Worm (Caenorhabditis elegans) whole organism, mixed stage, embryonic: ENCODE results near the gene ador-1.
"Not testable (repeated sequence)": the region's sequence is repeated elsewhere in the genome, so short reads cannot be mapped to it uniquely, and the experiment has no call there.

Source experiments
- bed-3 ChIP-seq: fragments of 200-800 bp; sonication (Bioruptor generic); optimal IDR thresholded peaks from 3 replicates; lab custom pipeline; 2018; ENCODE audit warnings: mild to moderate bottlenecking, missing genetic modification characterization, moderate library complexity, missing compliant biosample characterization
- blmp-1 ChIP-seq: fragments of 150-350 bp; optimal IDR thresholded peaks from 2 replicates; lab custom pipeline; 2014; ENCODE audit warnings: missing biosample characterization, missing genetic modification characterization
- ceh-39 ChIP-seq: fragments of 150-350 bp; optimal IDR thresholded peaks from 2 replicates; lab custom pipeline; 2014; ENCODE audit warnings: missing biosample characterization, missing genetic modification characterization
- ceh-43 ChIP-seq: fragments of 200-800 bp; sonication (Bioruptor generic); optimal IDR thresholded peaks from 2 replicates; lab custom pipeline; 2018; ENCODE audit warnings: mild to moderate bottlenecking, missing genetic modification characterization, moderate library complexity, missing compliant biosample characterization
- ceh-83 ChIP-seq: fragments of 200-800 bp; sonication (Bioruptor generic); optimal IDR thresholded peaks from 2 replicates; lab custom pipeline; 2018; ENCODE audit warnings: mild to moderate bottlenecking, missing genetic modification characterization, missing compliant biosample characterization
- ces-1 ChIP-seq: fragments of 150-350 bp; optimal IDR thresholded peaks from 2 replicates; lab custom pipeline; 2014; ENCODE audit warnings: missing biosample characterization, missing genetic modification reagents, missing genetic modification characterization
- cnd-1 ChIP-seq: fragments of 200-800 bp; sonication (Bioruptor generic); optimal IDR thresholded peaks from 2 replicates; lab custom pipeline; 2018; ENCODE audit warnings: mild to moderate bottlenecking, missing genetic modification characterization, missing compliant biosample characterization
- elt-1 ChIP-seq: sonication (generic microtip); optimal IDR thresholded peaks from 2 replicates; lab custom pipeline; 2017; ENCODE audit warnings: missing genetic modification characterization, mild to moderate bottlenecking, missing compliant biosample characterization, antibody characterized with exemption, moderate library complexity, borderline replicate concordance; ENCODE audit not compliant: insufficient read depth
- elt-3 ChIP-seq: fragments of 150-350 bp; optimal IDR thresholded peaks from 2 replicates; lab custom pipeline; 2014; ENCODE audit warnings: missing biosample characterization, missing genetic modification characterization
- flh-1 ChIP-seq: fragments of 200-800 bp; sonication (Bioruptor generic); optimal IDR thresholded peaks from 2 replicates; lab custom pipeline; 2018; ENCODE audit warnings: mild to moderate bottlenecking, missing genetic modification characterization, moderate library complexity, missing compliant biosample characterization
- ham-2 ChIP-seq: fragments of 200-800 bp; sonication (Bioruptor generic); optimal IDR thresholded peaks from 2 replicates; lab custom pipeline; 2018; ENCODE audit warnings: mild to moderate bottlenecking, missing genetic modification characterization, missing compliant biosample characterization
- hlh-1 ChIP-seq: fragments of 150-350 bp; optimal IDR thresholded peaks from 2 replicates; lab custom pipeline; 2014; ENCODE audit warnings: missing biosample characterization, missing genetic modification reagents, missing genetic modification characterization
- lin-32 ChIP-seq: fragments of 200-800 bp; sonication (Bioruptor generic); optimal IDR thresholded peaks from 2 replicates; lab custom pipeline; 2018; ENCODE audit warnings: mild to moderate bottlenecking, missing genetic modification characterization, missing compliant biosample characterization
- lsy-2 ChIP-seq: fragments of 150-350 bp; optimal IDR thresholded peaks from 2 replicates; lab custom pipeline; 2014; ENCODE audit warnings: missing biosample characterization, missing genetic modification characterization
- mab-5 ChIP-seq: fragments of 150-350 bp; optimal IDR thresholded peaks from 2 replicates; lab custom pipeline; 2014; ENCODE audit warnings: missing biosample characterization, missing genetic modification characterization
- mep-1 ChIP-seq: fragments of 150-350 bp; optimal IDR thresholded peaks from 2 replicates; lab custom pipeline; 2017; ENCODE audit warnings: missing biosample characterization, missing genetic modification reagents, missing genetic modification characterization, inconsistent platforms
- mls-2 ChIP-seq: sonication (generic microtip); optimal IDR thresholded peaks from 2 replicates; lab custom pipeline; 2016; ENCODE audit warnings: mild to moderate bottlenecking, missing genetic modification characterization, moderate library complexity, missing compliant biosample characterization
- nhr-12 ChIP-seq: fragments of 150-350 bp; optimal IDR thresholded peaks from 2 replicates; lab custom pipeline; 2014; ENCODE audit warnings: missing biosample characterization, missing genetic modification characterization
- nhr-237 ChIP-seq: fragments of 150-350 bp; optimal IDR thresholded peaks from 2 replicates; lab custom pipeline; 2014; ENCODE audit warnings: missing biosample characterization, missing genetic modification characterization
- nhr-28 ChIP-seq: fragments of 150-350 bp; optimal IDR thresholded peaks from 2 replicates; lab custom pipeline; 2014; ENCODE audit warnings: missing biosample characterization, missing genetic modification characterization
- nhr-76 ChIP-seq: sonication (generic microtip); optimal IDR thresholded peaks from 2 replicates; lab custom pipeline; 2017; ENCODE audit warnings: missing biosample characterization, missing genetic modification characterization
- sem-2 ChIP-seq: fragments of 200-800 bp; sonication (Bioruptor generic); optimal IDR thresholded peaks from 2 replicates; lab custom pipeline; 2018; ENCODE audit warnings: mild to moderate bottlenecking, missing genetic modification characterization, missing compliant biosample characterization
- snpc-4 ChIP-seq: fragments of 150-350 bp; optimal IDR thresholded peaks from 2 replicates; lab custom pipeline; 2014; ENCODE audit warnings: missing biosample characterization, missing genetic modification characterization
- sptf-1 ChIP-seq: sonication (generic microtip); optimal IDR thresholded peaks from 2 replicates; lab custom pipeline; 2017; ENCODE audit warnings: mild to moderate bottlenecking, missing genetic modification characterization, moderate library complexity, missing compliant biosample characterization
- tbx-8 ChIP-seq: fragments of 200-800 bp; sonication (Bioruptor generic); optimal IDR thresholded peaks from 2 replicates; lab custom pipeline; 2018; ENCODE audit warnings: mild to moderate bottlenecking, missing genetic modification characterization, moderate library complexity, missing compliant biosample characterization
- unc-120 ChIP-seq: sonication (generic microtip); optimal IDR thresholded peaks from 2 replicates; lab custom pipeline; 2017; ENCODE audit warnings: missing genetic modification characterization, missing compliant biosample characterization; ENCODE audit not compliant: poor library complexity, severe bottlenecking
- unc-39 ChIP-seq: fragments of 150-350 bp; optimal IDR thresholded peaks from 2 replicates; lab custom pipeline; 2014; ENCODE audit warnings: missing biosample characterization, missing genetic modification characterization
- unc-62 ChIP-seq: fragments of 150-350 bp; optimal IDR thresholded peaks from 2 replicates; lab custom pipeline; 2014; ENCODE audit warnings: missing biosample characterization, missing genetic modification reagents, missing genetic modification characterization
- ztf-11 ChIP-seq: fragments of 150-350 bp; optimal IDR thresholded peaks from 2 replicates; lab custom pipeline; 2014; ENCODE audit warnings: missing biosample characterization, missing genetic modification characterization

ador-1 gene

ce11 chrII:12542594-12542997, 39.9 kb upstream of the ador-1 start:
- TF ChIP-seq tbx-8 (no peak), ceh-43 (GFP tag; lab: Kevin White, UChicago) (no peak), ceh-83 (GFP tag; lab: Kevin White, UChicago) (no peak), elt-1 (no peak), unc-120 (tag; lab: Kevin White, UChicago) (no peak), bed-3 (GFP tag; lab: Kevin White, UChicago) (no peak), unc-39 (tag; lab: Kevin White, UChicago) (no peak), blmp-1 (tag; lab: Kevin White, UChicago) (no peak), mab-5 (no peak), nhr-76 (tag; lab: Kevin White, UChicago) (no peak), mls-2 (no peak), flh-1 (GFP tag; lab: Kevin White, UChicago) (no peak), ztf-11 (tag; lab: Kevin White, UChicago) (no peak), sptf-1 (tag; lab: Kevin White, UChicago) (no peak), ces-1 (GFP tag; lab: Kevin White, UChicago) (no peak), cnd-1 (tag; lab: Kevin White, UChicago) (no peak), nhr-28 (tag; lab: Kevin White, UChicago) (no peak), ceh-39 (tag; lab: Kevin White, UChicago) (no peak), snpc-4 (tag; lab: Kevin White, UChicago) (no peak), lin-32 (no peak)

- no peak for TF ChIP-seq tbx-8
- TF ChIP-seq hlh-1 (tag; lab: Kevin White, UChicago), result no peak
- no peak for TF ChIP-seq ham-2
- TF ChIP-seq unc-62 (GFP tag; lab: Kevin White, UChicago), result no peak
- TF ChIP-seq elt-3 (tag; lab: Kevin White, UChicago), result no peak
- no peak for TF ChIP-seq sptf-1 (tag; lab: Kevin White, UChicago)
- no peak for TF ChIP-seq elt-1
- TF ChIP-seq lin-32, result no peak
- no peak for TF ChIP-seq mep-1
Measured at ce11 chrII:12539395-12539794, 36.7 kb upstream of the ador-1 start.

- not testable (repeated sequence) for TF ChIP-seq elt-3 (tag; lab: Kevin White, UChicago); ceh-83 (GFP tag; lab: Kevin White, UChicago); ham-2
Measured at ce11 chrII:12536203-12536602, 33.5 kb upstream of the ador-1 start, which contains the start of gene F49C5.3. F49C5.3 (plus strand) TSS chrII:12536503.

ce11 chrII:12535297-12535803, 32.7 kb upstream of the ador-1 start, which contains the start of gene nimk-1:
nimk-1 (plus strand) TSS chrII:12535753.
- TF ChIP-seq flh-1 (GFP tag; lab: Kevin White, UChicago), result no peak
- no peak for TF ChIP-seq blmp-1 (tag; lab: Kevin White, UChicago)
- TF ChIP-seq nhr-12 (tag; lab: Kevin White, UChicago), result no peak
- TF ChIP-seq nhr-28 (tag; lab: Kevin White, UChicago), result no peak
- no peak for TF ChIP-seq mls-2
- no peak for TF ChIP-seq ceh-83 (GFP tag; lab: Kevin White, UChicago)

- no peak for TF ChIP-seq tbx-8
- no peak for TF ChIP-seq lin-32
- TF ChIP-seq unc-120 (tag; lab: Kevin White, UChicago), result no peak
- no peak for TF ChIP-seq nhr-237 (tag; lab: Kevin White, UChicago)
- no peak for TF ChIP-seq lsy-2 (tag; lab: Kevin White, UChicago)
- no peak for TF ChIP-seq sem-2 (GFP tag; lab: Kevin White, UChicago)
- TF ChIP-seq elt-3 (tag; lab: Kevin White, UChicago), result no peak
- TF ChIP-seq ces-1 (GFP tag; lab: Kevin White, UChicago), result no peak
- TF ChIP-seq mls-2, result no peak
- no peak for TF ChIP-seq unc-62 (GFP tag; lab: Kevin White, UChicago)
- TF ChIP-seq nhr-12 (tag; lab: Kevin White, UChicago), result no peak
- TF ChIP-seq ceh-39 (tag; lab: Kevin White, UChicago), result no peak
Measured at ce11 chrII:12530958-12531357, 28.3 kb upstream of the ador-1 start, which contains the start of gene srx-120. srx-120 (plus strand) TSS chrII:12531258.
